Worm (Caenorhabditis elegans) whole organism, midembryonic: ENCODE data around the gene ceh-24.

Experiments
- T22C8.4 ChIP-seq: fragments of 200-800 bp; sonication (Bioruptor generic); IDR thresholded peaks from 2 replicates; pipeline ENCODE4 v1.3.6; 2022; ENCODE audit warnings: missing genetic modification characterization, missing compliant biosample characterization
- cog-1 ChIP-seq: sonication (generic microtip); optimal IDR thresholded peaks from 2 replicates; lab custom pipeline; 2016; ENCODE audit warnings: missing genetic modification characterization, missing compliant biosample characterization
- flt-1 ChIP-seq: fragments of 200-800 bp; sonication (Bioruptor generic); IDR thresholded peaks from 2 replicates; pipeline ENCODE4 v1.3.6; 2022; ENCODE audit warnings: missing genetic modification characterization, missing compliant biosample characterization
- klf-2 ChIP-seq: fragments of 200-800 bp; sonication (Bioruptor generic); conservative IDR thresholded peaks from 2 replicates; pipeline ENCODE4 v1.3.6; 2022; ENCODE audit warnings: missing genetic modification reagents, missing genetic modification characterization, missing compliant biosample characterization
- med-1 ChIP-seq: sonication (generic microtip); optimal IDR thresholded peaks from 2 replicates; lab custom pipeline; 2017; ENCODE audit warnings: missing genetic modification characterization, mild to moderate bottlenecking, missing compliant biosample characterization, antibody characterized with exemption, missing genetic modification reagents; ENCODE audit not compliant: insufficient read depth
- ref-1 ChIP-seq: fragments of 200-800 bp; sonication (Bioruptor generic); conservative IDR thresholded peaks from 2 replicates; pipeline ENCODE4 v1.3.6; 2022; ENCODE audit warnings: missing genetic modification reagents, missing genetic modification characterization, missing compliant biosample characterization
- tab-1 ChIP-seq: fragments of 200-800 bp; sonication (Bioruptor generic); IDR thresholded peaks from 2 replicates; pipeline ENCODE4 v1.3.6; 2022; ENCODE audit warnings: missing genetic modification characterization, missing compliant biosample characterization
- ztf-23 ChIP-seq: fragments of 200-800 bp; sonication (Bioruptor generic); IDR thresholded peaks from 2 replicates; pipeline ENCODE4 v1.3.6; 2022; ENCODE audit warnings: missing genetic modification reagents, missing genetic modification characterization, missing compliant biosample characterization
- ztf-29 ChIP-seq: fragments of 200-800 bp; sonication (Bioruptor generic); IDR thresholded peaks from 2 replicates; pipeline ENCODE4 v1.3.6; 2022; ENCODE audit warnings: missing genetic modification reagents, missing genetic modification characterization, missing compliant biosample characterization

- no peak for TF ChIP-seq klf-2
- no peak for TF ChIP-seq cog-1 (tag; lab: Kevin White, UChicago)
- TF ChIP-seq ztf-23 = no peak
- no peak for TF ChIP-seq tab-1 (GFP tag; lab: Robert Waterston, UW)
- TF ChIP-seq med-1 (GFP tag; lab: Kevin White, UChicago) = no peak
- no peak for TF ChIP-seq flt-1 (GFP tag; lab: Robert Waterston, UW)
- no peak for TF ChIP-seq ztf-29 (GFP tag; lab: Robert Waterston, UW)
- no peak for TF ChIP-seq T22C8.4 (GFP tag; lab: Robert Waterston, UW)
- TF ChIP-seq ref-1 = no peak
These were observed 3.8 kb downstream of the ceh-24 start, which contains the start of gene F55B12.2 for ce11 chrV:13816877-13817276.
